Worm (Caenorhabditis elegans): ENCODE results near the gene clik-1.

clik-1 gene

DNA sequence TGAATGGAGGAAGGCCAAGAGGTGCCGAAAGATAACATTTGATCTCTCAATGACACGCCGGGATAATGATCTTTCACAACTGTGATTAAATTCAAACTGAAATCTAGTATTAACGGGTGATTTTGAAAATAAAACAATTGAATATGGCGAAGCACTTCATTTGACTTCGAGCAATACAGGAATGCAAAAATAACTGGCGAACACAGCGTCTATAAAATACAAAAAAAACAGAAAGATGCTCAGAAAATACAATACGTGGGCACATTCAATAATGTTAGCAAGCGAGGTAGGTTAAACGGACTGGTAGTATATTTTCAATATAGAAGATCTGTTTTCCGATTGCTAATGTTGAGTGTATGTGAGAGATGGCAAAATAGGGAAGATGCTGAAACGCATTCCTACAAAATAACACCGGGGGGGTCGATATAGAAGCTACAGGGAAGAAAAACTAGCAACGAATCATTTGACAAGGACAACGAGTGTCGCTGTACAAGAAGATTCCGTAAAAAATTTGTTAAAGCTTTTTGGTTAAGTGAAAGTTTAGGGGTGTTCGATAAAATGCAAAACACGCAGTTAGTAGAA is 14.6 kb upstream of the clik-1 start:
- no peak for TF ChIP-seq vab-15 (tag; optimal IDR thresholded peaks at IDR 0.05)
- TF ChIP-seq efl-1 (optimal IDR thresholded peaks at IDR 0.05): no peak
- peak in 1 of 2 experiments; percentile 60 for TF ChIP-seq efl-1 (GFP tag; optimal IDR thresholded peaks at IDR 0.05 in 1 of 2)

DNA sequence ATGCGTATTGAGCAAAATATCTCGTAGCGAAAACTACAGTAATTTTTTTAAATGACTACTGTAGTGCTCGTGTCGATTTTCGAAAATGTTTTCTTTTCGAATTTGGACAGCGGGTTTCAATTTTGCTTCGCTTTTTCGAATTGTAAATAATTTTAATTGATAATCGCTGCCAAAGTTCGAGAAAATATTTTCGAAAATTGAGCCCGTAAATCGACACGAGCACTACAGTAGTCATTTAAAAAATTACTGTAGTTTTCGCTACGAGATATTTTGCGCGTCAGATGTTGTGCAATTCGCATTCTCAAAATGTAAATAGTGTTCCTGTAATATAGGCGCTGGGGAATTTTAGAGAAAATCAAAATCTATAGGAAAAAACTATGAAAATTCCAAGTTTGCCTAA is 13.7 kb upstream of the clik-1 start:
- TF ChIP-seq C16A3.4 (tag; optimal IDR thresholded peaks at IDR 0.05) (no peak), nhr-12 (tag; optimal IDR thresholded peaks at IDR 0.05) (no peak), ceh-90 (tag; optimal IDR thresholded peaks at IDR 0.05) (no peak), vab-15 (tag; optimal IDR thresholded peaks at IDR 0.05) (no peak)

DNA sequence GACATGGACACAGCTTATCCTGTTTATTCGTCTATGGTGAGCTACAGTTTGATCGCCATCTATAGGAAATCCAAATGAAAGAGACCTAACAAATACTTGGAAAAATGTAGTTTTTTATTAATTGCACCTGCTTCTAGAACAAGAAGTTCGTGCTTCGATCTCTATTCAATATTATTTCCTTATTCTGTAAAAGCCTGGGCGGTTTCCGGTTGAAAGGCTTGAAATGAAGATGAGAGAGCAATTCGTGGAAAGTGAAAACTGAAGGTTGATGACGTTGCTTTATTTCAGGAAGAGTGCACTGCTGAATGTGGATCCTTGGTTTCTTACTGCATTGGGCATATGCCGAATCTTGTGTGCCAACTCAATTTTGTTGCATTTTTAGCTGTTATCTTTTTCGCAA is 12.1 kb upstream of the clik-1 start:
- TF ChIP-seq grh-1 (GFP tag; IDR thresholded peaks at IDR 0.05): no peak
- no peak for TF ChIP-seq ceh-82 (tag; optimal IDR thresholded peaks at IDR 0.05)
- TF ChIP-seq hlh-4 (tag; optimal IDR thresholded peaks at IDR 0.05): peak; percentile 62
- peak; percentile 54 for TF ChIP-seq nhr-71 (tag; optimal IDR thresholded peaks at IDR 0.05)
- TF ChIP-seq ces-1 (GFP tag; optimal IDR thresholded peaks at IDR 0.05): no peak
- peak; percentile 48 for TF ChIP-seq fkh-8 (tag; optimal IDR thresholded peaks at IDR 0.05)
- TF ChIP-seq nhr-47 (tag; optimal IDR thresholded peaks at IDR 0.05): peak; percentile 33

DNA sequence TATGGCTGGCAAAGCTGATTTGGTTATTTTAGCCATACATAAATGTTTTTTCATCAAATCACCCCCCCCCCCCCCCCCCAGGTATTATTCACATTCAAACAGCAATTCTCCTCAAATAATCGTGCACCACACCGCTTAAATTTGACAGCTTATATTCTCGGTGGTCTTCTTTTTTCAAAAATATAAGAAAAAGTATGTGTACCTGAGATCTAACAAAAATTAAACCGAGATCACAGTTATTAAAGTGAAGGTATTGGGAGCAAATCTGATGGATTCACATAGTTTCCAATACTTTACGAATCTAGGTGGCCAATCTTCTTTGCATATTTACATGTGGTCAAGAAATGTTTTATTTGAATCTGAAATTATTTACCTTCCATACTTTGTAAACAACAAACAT is 11.6 kb upstream of the clik-1 start, which contains the start of gene ZC404.15:
Gene ZC404.15 (plus strand): TSS at position 301 of the 400 bp plus-strand sequence.
- TF ChIP-seq nhr-85 (tag) (no peak), swsn-7 (tag; optimal IDR thresholded peaks at IDR 0.05) (no peak), pag-3 (tag; optimal IDR thresholded peaks at IDR 0.05; ENCODE audit: borderline replicate concordance, insufficient read depth) (no peak), egl-13 (tag; optimal IDR thresholded peaks at IDR 0.05) (no peak), egl-27 (tag; optimal IDR thresholded peaks at IDR 0.05) (no peak), elt-3 (tag; optimal IDR thresholded peaks at IDR 0.05) (no peak), C16A3.4 (tag; optimal IDR thresholded peaks at IDR 0.05) (no peak), unc-98 (GFP tag; IDR thresholded peaks at IDR 0.05) (no peak), zag-1 (tag; optimal IDR thresholded peaks at IDR 0.05) (no peak), C04F5.9 (tag; optimal IDR thresholded peaks at IDR 0.05) (no peak), ceh-8 (GFP tag; optimal IDR thresholded peaks at IDR 0.05) (no peak)

DNA sequence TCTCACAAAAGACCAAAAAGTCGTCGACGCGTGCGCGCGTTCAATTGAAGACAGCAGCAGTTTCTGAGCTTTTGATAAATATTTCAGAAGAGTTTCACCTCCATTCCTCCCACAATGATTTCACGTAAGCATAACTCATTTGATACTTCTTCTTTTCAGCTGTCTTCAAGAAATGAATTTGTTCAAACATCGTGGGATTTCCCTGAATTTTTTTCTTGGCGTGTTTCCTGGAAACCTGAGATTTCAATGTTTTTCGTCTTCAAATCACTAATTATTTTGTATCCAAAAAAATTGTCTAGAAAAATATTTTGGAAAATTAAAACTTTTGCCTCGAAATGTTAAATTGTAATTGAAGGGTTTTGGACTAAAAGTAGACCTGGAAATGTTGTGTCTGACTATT is 9.9 kb upstream of the clik-1 start:
- TF ChIP-seq aly-2 (tag; optimal IDR thresholded peaks at IDR 0.05) (no peak), nhr-11 (tag; optimal IDR thresholded peaks at IDR 0.05) (peak; percentile 36), lin-39 (tag; optimal IDR thresholded peaks at IDR 0.05) (no peak), tlp-1 (tag; optimal IDR thresholded peaks at IDR 0.05) (no peak), ces-1 (GFP tag; optimal IDR thresholded peaks at IDR 0.05) (no peak), fos-1 (tag; optimal IDR thresholded peaks at IDR 0.05) (no peak), nhr-237 (tag; optimal IDR thresholded peaks at IDR 0.05) (no peak), nhr-71 (tag; optimal IDR thresholded peaks at IDR 0.05) (peak; percentile 59), lir-3 (tag; optimal IDR thresholded peaks at IDR 0.05; ENCODE audit: poor library complexity) (no peak), dsc-1 (tag; optimal IDR thresholded peaks at IDR 0.05) (no peak), fkh-8 (tag; optimal IDR thresholded peaks at IDR 0.05) (peak; percentile 67), hlh-17 (GFP tag; optimal IDR thresholded peaks at IDR 0.05; ENCODE audit: borderline replicate concordance) (no peak), nhr-47 (tag; optimal IDR thresholded peaks at IDR 0.05) (peak; percentile 15), elt-2 (tag; optimal IDR thresholded peaks at IDR 0.05) (no peak), hlh-4 (tag; optimal IDR thresholded peaks at IDR 0.05) (peak; percentile 89), ama-1 (optimal IDR thresholded peaks at IDR 0.05) (no peak), swsn-7 (tag; optimal IDR thresholded peaks at IDR 0.05) (no peak), ceh-8 (GFP tag; optimal IDR thresholded peaks at IDR 0.05) (no peak), sup-37 (GFP tag; optimal IDR thresholded peaks at IDR 0.05) (no peak)

Measured in whole organism, L1 larva.